Fruit fly (Drosophila melanogaster): ENCODE results near the gene RpL3.

The RpL3 gene

DNA sequence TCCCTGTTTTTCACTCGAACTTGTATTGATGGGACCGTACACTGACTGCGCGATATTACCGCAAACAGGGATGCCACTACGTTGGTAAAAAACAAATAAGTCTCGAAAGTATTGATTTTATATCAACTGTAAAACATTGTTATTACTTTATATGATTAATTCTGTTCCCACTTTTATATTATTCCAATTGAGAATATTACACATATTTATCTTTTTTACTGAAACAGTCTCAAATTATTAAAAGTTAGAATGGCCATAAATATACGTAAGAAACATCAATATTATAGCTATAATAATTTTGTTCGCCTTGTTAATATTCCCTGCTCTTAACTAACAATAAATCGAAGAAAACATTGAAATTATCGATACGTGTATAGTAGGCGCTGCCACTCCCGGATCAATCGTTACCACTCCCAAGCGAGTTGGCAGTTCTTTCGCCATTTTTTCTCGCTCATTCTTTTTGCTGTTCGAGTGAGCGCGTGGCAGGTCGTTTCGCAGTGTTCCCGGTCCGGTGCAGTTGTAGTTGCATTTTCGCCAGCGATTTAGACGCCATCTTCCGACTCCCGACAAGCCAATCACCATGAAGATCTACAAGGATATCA lies 11.8 kb upstream of the RpL3 start, which contains the start of the genes SdhC and Tctp (continued):
- TF ChIP-seq gce (GFP tag; IDR thresholded peaks at IDR 0.05) (no peak), CG1647 (GFP tag; optimal IDR thresholded peaks at IDR 0.05) (no peak), CG6654 (GFP tag; optimal IDR thresholded peaks at IDR 0.05) (no peak), ato (GFP tag; IDR thresholded peaks at IDR 0.05; ENCODE audit: partially characterized antibody) (no peak), pan (optimal IDR thresholded peaks at IDR 0.05) (no peak), pan (GFP tag; optimal IDR thresholded peaks at IDR 0.05 in 1 of 2, IDR thresholded peaks at IDR 0.05 in 1 of 2) (peak in 1 of 2 experiments; percentile 29), Dad (GFP tag; optimal IDR thresholded peaks at IDR 0.05) (peak; percentile 9), hbn (GFP tag; IDR thresholded peaks at IDR 0.05; ENCODE audit: partially characterized antibody) (peak; percentile 42; the same call in 1 of the 2 replicates), repo (GFP tag; optimal IDR thresholded peaks at IDR 0.05) (no peak), CG34422 (GFP tag; IDR thresholded peaks at IDR 0.05) (peak; percentile 30; the same call in 1 of the 3 replicates), lab (GFP tag; optimal IDR thresholded peaks at IDR 0.05) (peak; percentile 41), Poxn (GFP tag; IDR thresholded peaks at IDR 0.05) (no peak), sug (tag; optimal IDR thresholded peaks at IDR 0.05) (peak; percentile 54), so (GFP tag; IDR thresholded peaks at IDR 0.05) (0 out of 3 replicates have a peak, but pooled peaks have one; percentile 45), CG7786 (GFP tag; optimal IDR thresholded peaks at IDR 0.05) (no peak), cato (GFP tag; optimal IDR thresholded peaks at IDR 0.05; ENCODE audit: borderline replicate concordance) (no peak), run (tag; optimal IDR thresholded peaks at IDR 0.05) (peak; percentile 41), CG7745 (tag; optimal IDR thresholded peaks at IDR 0.05) (no peak), CG4404 (GFP tag; IDR thresholded peaks at IDR 0.05) (no peak), CG6813 (GFP tag; optimal IDR thresholded peaks at IDR 0.05) (no peak), CG7987 (GFP tag; optimal IDR thresholded peaks at IDR 0.05) (no peak), CG12104 (GFP tag; optimal IDR thresholded peaks at IDR 0.05) (peak; percentile 40), NC2β (GFP tag; optimal IDR thresholded peaks at IDR 0.05) (peak; percentile 30), MBD-R2 (GFP tag; IDR thresholded peaks at IDR 0.05) (0 out of 2 replicates have a peak, but pooled peaks have one; percentile 25), D19A (tag; optimal IDR thresholded peaks at IDR 0.05) (peak; percentile 6), CG11398 (GFP tag; optimal IDR thresholded peaks at IDR 0.05) (no peak), yki (optimal IDR thresholded peaks at IDR 0.05) (no peak), her (GFP tag; optimal IDR thresholded peaks at IDR 0.05) (no peak), CG18764 (GFP tag; optimal IDR thresholded peaks at IDR 0.05) (peak; percentile 2), CG10366 (GFP tag; IDR thresholded peaks at IDR 0.05) (no peak), prd (optimal IDR thresholded peaks at IDR 0.05) (no peak), prd (GFP tag; IDR thresholded peaks at IDR 0.05) (no peak), CG13624 (GFP tag; optimal IDR thresholded peaks at IDR 0.05) (peak; percentile 43), CG17361 (GFP tag; IDR thresholded peaks at IDR 0.05) (peak; percentile 79), Med (GFP tag) (peak; percentile 89), otp (GFP tag; IDR thresholded peaks at IDR 0.05) (no peak), CG18599 (GFP tag; optimal IDR thresholded peaks at IDR 0.05) (peak; percentile 52), H15 (GFP tag; IDR thresholded peaks at IDR 0.05) (no peak), Side (GFP tag; optimal IDR thresholded peaks at IDR 0.05) (no peak), NfI (GFP tag; optimal IDR thresholded peaks at IDR 0.05) (peak; percentile 38), CrebB (tag; optimal IDR thresholded peaks at IDR 0.05) (no peak), CG15011 (GFP tag; optimal IDR thresholded peaks at IDR 0.05) (no peak), CG31388 (GFP tag; optimal IDR thresholded peaks at IDR 0.05) (no peak), Ssrp (tag; optimal IDR thresholded peaks at IDR 0.05) (no peak), CG3163 (GFP tag; optimal IDR thresholded peaks at IDR 0.05) (no peak), dan (GFP tag; IDR thresholded peaks at IDR 0.05) (no peak), chn (GFP tag; optimal IDR thresholded peaks at IDR 0.05) (no peak), oc (tag; optimal IDR thresholded peaks at IDR 0.05) (no peak), vnd (GFP tag; IDR thresholded peaks at IDR 0.05; ENCODE audit: partially characterized antibody) (no peak), Dip2 (GFP tag; IDR thresholded peaks at IDR 0.05) (no peak), CG12769 (tag; optimal IDR thresholded peaks at IDR 0.05) (peak; percentile 66)
